Worm (Caenorhabditis elegans): Measurements from ENCODE around the gene ZK185.5.

- TF ChIP-seq zim-3 (tag; optimal IDR thresholded peaks at IDR 0.05) = no peak
- no peak for TF ChIP-seq cebp-2 (GFP tag; IDR thresholded peaks at IDR 0.05)
- no peak for TF ChIP-seq nhr-90 (tag; optimal IDR thresholded peaks at IDR 0.05)
- TF ChIP-seq rcor-1 (GFP tag; IDR thresholded peaks at IDR 0.05) = no peak
- TF ChIP-seq C06A6.2 (GFP tag; conservative IDR thresholded peaks at IDR 0.05) = no peak
- no peak for TF ChIP-seq ceh-27 (GFP tag; optimal IDR thresholded peaks at IDR 0.05)
- TF ChIP-seq mel-28 (tag; optimal IDR thresholded peaks at IDR 0.05; ENCODE audit: borderline replicate concordance) = no peak
- no peak for TF ChIP-seq unc-130 (GFP tag; optimal IDR thresholded peaks at IDR 0.05)
- no peak for TF ChIP-seq ama-1 (optimal IDR thresholded peaks at IDR 0.05)
- no peak for TF ChIP-seq ama-1 (GFP tag; optimal IDR thresholded peaks at IDR 0.05)
- TF ChIP-seq Y95B8A.8 (GFP tag; IDR thresholded peaks at IDR 0.05) = no peak
Observed at ce11 chrIV:4536247-4536646, 9.5 kb downstream of the ZK185.5 start, which contains the start of gene ZK185.2.

All from whole organism, young adult.